Fruit fly (Drosophila melanogaster): ENCODE results near the gene CG10357.

The CG10357 gene

DNA sequence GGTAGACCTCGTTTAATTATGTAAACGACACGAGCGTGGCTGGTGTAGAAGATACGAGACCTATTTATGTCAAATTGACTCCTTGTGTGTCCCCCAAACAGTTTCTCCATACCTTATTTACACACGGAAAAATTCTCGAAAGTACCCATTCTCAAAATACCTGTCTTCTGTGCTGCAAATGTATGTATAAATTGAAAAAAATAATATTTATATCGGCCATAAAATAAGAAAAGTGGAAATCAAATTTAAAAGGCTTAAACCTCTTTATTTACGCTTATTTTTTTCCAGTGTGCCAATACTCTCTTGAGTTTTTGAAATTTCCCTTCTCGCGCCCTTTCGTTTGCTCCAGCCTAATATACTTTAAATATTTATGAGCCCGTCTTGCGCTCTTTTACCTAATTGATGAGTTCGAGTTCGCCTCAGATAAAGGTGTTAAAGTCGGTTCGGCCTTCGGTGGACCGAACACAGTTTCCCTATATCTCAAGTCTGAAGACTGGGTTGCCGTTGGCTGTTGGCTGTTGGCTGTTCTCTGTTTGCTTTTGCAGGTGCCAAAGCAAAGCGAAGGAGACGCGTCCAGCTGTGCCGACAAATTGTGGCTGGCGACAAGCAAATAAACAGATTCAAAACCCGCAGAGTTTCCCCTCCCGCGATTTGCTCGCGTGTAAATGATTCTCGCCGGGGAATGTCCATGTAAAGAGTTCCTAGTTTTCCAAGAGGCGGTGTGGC is 23.6 kb downstream of the CG10357 start (continued):
- TF ChIP-seq CG13624 (GFP tag; optimal IDR thresholded peaks at IDR 0.05) (no peak), Eip74EF (GFP tag; optimal IDR thresholded peaks at IDR 0.05) (peak in 1 of 2 experiments; percentile 69), fd64A (GFP tag; optimal IDR thresholded peaks at IDR 0.05) (no peak), CG15073 (GFP tag; optimal IDR thresholded peaks at IDR 0.05) (peak; percentile 30), cg (GFP tag; optimal IDR thresholded peaks at IDR 0.05) (no peak), br (optimal IDR thresholded peaks at IDR 0.05) (no peak), TFAM (GFP tag; optimal IDR thresholded peaks at IDR 0.05) (peak; percentile 21), ato (GFP tag; IDR thresholded peaks at IDR 0.05; ENCODE audit: partially characterized antibody) (no peak), lola (GFP tag; optimal IDR thresholded peaks at IDR 0.05) (peak in 1 of 3 experiments; percentile 93), CG12659 (GFP tag; optimal IDR thresholded peaks at IDR 0.05) (peak; percentile 42), lov (optimal IDR thresholded peaks at IDR 0.05) (no peak), lov (GFP tag; IDR thresholded peaks at IDR 0.05) (peak; percentile 77; the same call in 1 of the 3 replicates), PHDP (tag; optimal IDR thresholded peaks at IDR 0.05) (peak; percentile 76), Poxn (GFP tag; IDR thresholded peaks at IDR 0.05) (no peak), CkIIα-i1 (GFP tag; IDR thresholded peaks at IDR 0.05) (no peak), Aef1 (GFP tag; IDR thresholded peaks at IDR 0.05) (no peak), CG11560 (tag; IDR thresholded peaks at IDR 0.05) (no peak), CG10462 (GFP tag; optimal IDR thresholded peaks at IDR 0.05) (peak; percentile 74), maf-S (GFP tag; optimal IDR thresholded peaks at IDR 0.05) (no peak), ATbp (GFP tag; optimal IDR thresholded peaks at IDR 0.05) (peak; percentile 78), CG2202 (tag; optimal IDR thresholded peaks at IDR 0.05) (peak; percentile 82), trem (tag; optimal IDR thresholded peaks at IDR 0.05) (peak; percentile 72), Bdp1 (GFP tag; optimal IDR thresholded peaks at IDR 0.05) (no peak), CG6175 (GFP tag; IDR thresholded peaks at IDR 0.05) (no peak), gro (GFP tag; optimal IDR thresholded peaks at IDR 0.05) (no peak), CG1233 (GFP tag; optimal IDR thresholded peaks at IDR 0.05) (peak; percentile 76), Fer1 (GFP tag; optimal IDR thresholded peaks at IDR 0.05) (no peak), fu2 (GFP tag; optimal IDR thresholded peaks at IDR 0.05) (no peak), CG11456 (GFP tag; IDR thresholded peaks at IDR 0.05) (no peak), CG10959 (GFP tag; IDR thresholded peaks at IDR 0.05) (peak; percentile 68), Jarid2 (GFP tag; optimal IDR thresholded peaks at IDR 0.05) (peak; percentile 27), dati (GFP tag; IDR thresholded peaks at IDR 0.05) (peak; percentile 43; the same call in 1 of the 2 replicates), CG3726 (GFP tag; IDR thresholded peaks at IDR 0.05) (0 out of 3 replicates have a peak, but pooled peaks have one; percentile 44), Hr3 (GFP tag; optimal IDR thresholded peaks at IDR 0.05) (peak; percentile 75), pnt (GFP tag; optimal IDR thresholded peaks at IDR 0.05) (peak; percentile 71), E2f1 (GFP tag; IDR thresholded peaks at IDR 0.05) (peak; percentile 53), CG17186 (GFP tag; optimal IDR thresholded peaks at IDR 0.05) (no peak), CG6272 (GFP tag; IDR thresholded peaks at IDR 0.05) (peak; percentile 36), wek (GFP tag; optimal IDR thresholded peaks at IDR 0.05) (peak; percentile 25), gsb-n (tag; optimal IDR thresholded peaks at IDR 0.05) (peak; percentile 90), CG13123 (GFP tag; optimal IDR thresholded peaks at IDR 0.05) (peak; percentile 56), CG12155 (GFP tag; optimal IDR thresholded peaks at IDR 0.05) (peak; percentile 67), CG14710 (tag; optimal IDR thresholded peaks at IDR 0.05) (peak; percentile 69), CG10209 (GFP tag; optimal IDR thresholded peaks at IDR 0.05) (peak; percentile 80), Dll (GFP tag; IDR thresholded peaks at IDR 0.05; ENCODE audit: partially characterized antibody) (no peak), CG7271 (tag; optimal IDR thresholded peaks at IDR 0.05) (no peak), D (optimal IDR thresholded peaks at IDR 0.05) (no peak), D (GFP tag; optimal IDR thresholded peaks at IDR 0.05) (peak; percentile 62), sr (GFP tag; IDR thresholded peaks at IDR 0.05) (no peak), CrebB (tag; optimal IDR thresholded peaks at IDR 0.05) (no peak)

Data from whole organism, embryonic.